4 fruit fly cellular contexts compared by ENCODE assay signal in genomic region chr3L:16381184-16381797, dm6.
TF ChIP-seq lines count a peak whose summit lies in the region.

TSS of gene Agpat4 (minus strand) at chr3L:16381570.

- TF ChIP-seq CTCF in whole organism, embryonic (GFP tag; optimal IDR thresholded peaks at IDR 0.05; lab: Kevin White, UChicago) = peak; percentile 68

TF ChIP-seq in whole organism, adult, 20 proteins besides CTCF, POLR2A, EP300 and RAD21:
- TF ChIP-seq bab1 (GFP tag; optimal IDR thresholded peaks at IDR 0.05; lab: Kevin White, UChicago) (no peak), ovo (GFP tag; optimal IDR thresholded peaks at IDR 0.05; lab: Kevin White, UChicago) (peak; percentile 77), Mnt (GFP tag; optimal IDR thresholded peaks at IDR 0.05; lab: Kevin White, UChicago) (peak; percentile 3), CG33017 (tag; optimal IDR thresholded peaks at IDR 0.05; lab: Kevin White, UChicago) (no peak), cic (GFP tag; optimal IDR thresholded peaks at IDR 0.05; lab: Kevin White, UChicago) (peak; percentile 91)

TF ChIP-seq in whole organism, embryonic, 481 proteins besides CTCF, POLR2A, EP300 and RAD21 (continues in another document):
- TF ChIP-seq Dfd (GFP tag; optimal IDR thresholded peaks at IDR 0.05; lab: Kevin White, UChicago) (peak in 1 of 2 experiments; percentile 80), Hey (tag; optimal IDR thresholded peaks at IDR 0.05; lab: Kevin White, UChicago) (peak; percentile 34), Myb (GFP tag; optimal IDR thresholded peaks at IDR 0.05; lab: Kevin White, UChicago) (peak; percentile 86), Ets97D (GFP tag; optimal IDR thresholded peaks at IDR 0.05; lab: Kevin White, UChicago) (peak; percentile 46), pros (GFP tag; optimal IDR thresholded peaks at IDR 0.05; lab: Kevin White, UChicago) (peak; percentile 21), crp (GFP tag; optimal IDR thresholded peaks at IDR 0.05; lab: Kevin White, UChicago) (peak in 1 of 2 experiments; percentile 74), eyg (GFP tag; optimal IDR thresholded peaks at IDR 0.05; lab: Kevin White, UChicago) (no peak), CG13894 (tag; optimal IDR thresholded peaks at IDR 0.05; lab: Kevin White, UChicago) (no peak), Abd-B (GFP tag; optimal IDR thresholded peaks at IDR 0.05; lab: Kevin White, UChicago) (peak; percentile 11), CG4617 (GFP tag; optimal IDR thresholded peaks at IDR 0.05; lab: Kevin White, UChicago; ENCODE audit: borderline replicate concordance) (peak; percentile 26), Dek (tag; optimal IDR thresholded peaks at IDR 0.05; lab: Kevin White, UChicago) (peak; percentile 28), pzg (GFP tag; optimal IDR thresholded peaks at IDR 0.05; lab: Kevin White, UChicago) (peak; percentile 67), sd (tag; optimal IDR thresholded peaks at IDR 0.05; lab: Kevin White, UChicago) (peak; percentile 73), Dp (GFP tag; optimal IDR thresholded peaks at IDR 0.05; lab: Kevin White, UChicago) (peak; percentile 48), Lhr (GFP tag; optimal IDR thresholded peaks at IDR 0.05; lab: Kevin White, UChicago) (peak; percentile 82), Atf6 (GFP tag; IDR thresholded peaks at IDR 0.05; lab: Robert Waterston, UW) (0 out of 2 replicates have a peak, but pooled peaks have one; percentile 6), CG8290 (GFP tag; optimal IDR thresholded peaks at IDR 0.05; lab: Kevin White, UChicago) (peak; percentile 84), CG8290 (tag; optimal IDR thresholded peaks at IDR 0.05; lab: Kevin White, UChicago) (peak; percentile 61 to 76), amos (GFP tag; IDR thresholded peaks at IDR 0.05; lab: Robert Waterston, UW; ENCODE audit: partially characterized antibody) (peak; percentile 44; the same call in 1 of the 2 replicates), Dref (GFP tag; IDR thresholded peaks at IDR 0.05; lab: Robert Waterston, UW) (peak; percentile 42), HLH4C (GFP tag; IDR thresholded peaks at IDR 0.05; lab: Robert Waterston, UW; ENCODE audit: partially characterized antibody) (peak; percentile 55; the same call in 1 of the 3 replicates), Eip74EF (GFP tag; optimal IDR thresholded peaks at IDR 0.05; lab: Kevin White, UChicago) (peak in 1 of 2 experiments; percentile 81), sens (GFP tag; lab: Kevin White, UChicago) (peak; percentile 60), dysf (GFP tag; IDR thresholded peaks at IDR 0.05; lab: Robert Waterston, UW) (no peak), CG13624 (GFP tag; optimal IDR thresholded peaks at IDR 0.05; lab: Kevin White, UChicago) (no peak), CG2712 (tag; optimal IDR thresholded peaks at IDR 0.05; lab: Kevin White, UChicago) (peak; percentile 6), HHEX (GFP tag; optimal IDR thresholded peaks at IDR 0.05; lab: Kevin White, UChicago) (peak; percentile 13)

TF ChIP-seq in whole organism, prepupa, 60 proteins besides CTCF, POLR2A, EP300 and RAD21:
- TF ChIP-seq CG10669 (GFP tag; optimal IDR thresholded peaks at IDR 0.05; lab: Kevin White, UChicago) (no peak), Met (GFP tag; optimal IDR thresholded peaks at IDR 0.05; lab: Kevin White, UChicago) (no peak), CG6808 (GFP tag; optimal IDR thresholded peaks at IDR 0.05; lab: Kevin White, UChicago) (no peak), Eip78C (GFP tag; lab: Kevin White, UChicago) (no peak), CG8319 (GFP tag; optimal IDR thresholded peaks at IDR 0.05; lab: Kevin White, UChicago) (no peak), svp (GFP tag; lab: Kevin White, UChicago) (peak; percentile 18), spab (GFP tag; optimal IDR thresholded peaks at IDR 0.05; lab: Kevin White, UChicago) (no peak), CG3032 (tag; optimal IDR thresholded peaks at IDR 0.05; lab: Kevin White, UChicago) (no peak), CG3919 (GFP tag; optimal IDR thresholded peaks at IDR 0.05; lab: Kevin White, UChicago) (no peak), fkh (GFP tag; optimal IDR thresholded peaks at IDR 0.05; lab: Kevin White, UChicago) (peak; percentile 44)
TF ChIP-seq in whole organism, prepupa: peak in this region for 2.

TF ChIP-seq in whole organism, wandering third instar larva, 38 proteins besides CTCF, POLR2A, EP300 and RAD21:
- TF ChIP-seq brk (GFP tag; optimal IDR thresholded peaks at IDR 0.05; lab: Kevin White, UChicago) = no peak
- TF ChIP-seq Myc (optimal IDR thresholded peaks at IDR 0.05; lab: Kevin White, UChicago) = peak; percentile 10
- peak; percentile 31 for TF ChIP-seq fru (GFP tag; optimal IDR thresholded peaks at IDR 0.05; lab: Kevin White, UChicago)
- TF ChIP-seq GATAd (GFP tag; optimal IDR thresholded peaks at IDR 0.05; lab: Kevin White, UChicago) = peak; percentile 96
TF ChIP-seq in whole organism, wandering third instar larva: peak in this region for 3.
